Fruit fly (Drosophila melanogaster) whole organism, wandering third instar larva: Measurements from ENCODE around the gene Rcd7.

Source experiments
- lola ChIP-seq: fragments of >200 bp; optimal IDR thresholded peaks from 2 replicates; lab custom pipeline; 2017; ENCODE audit warnings: missing biosample characterization, missing genetic modification characterization
- psq ChIP-seq: fragments of 200-800 bp; sonication (Bioruptor generic); optimal IDR thresholded peaks from 3 replicates; lab custom pipeline; 2017; ENCODE audit warnings: missing biosample characterization, mild to moderate bottlenecking, missing genetic modification characterization, moderate library complexity

dm6 chr3L:19555906-19556457 lies 11.1 kb downstream of the Rcd7 start:
- TF ChIP-seq psq (GFP tag; lab: Kevin White, UChicago) (no peak), lola (no peak)
